Fruit fly (Drosophila melanogaster) whole organism, embryonic: ENCODE data around the gene wdn.

Source experiments
- Abd-B ChIP-seq: fragments of 200-800 bp; sonication (Bioruptor generic); optimal IDR thresholded peaks from 2 replicates; lab custom pipeline; 2018; ENCODE audit warnings: missing biosample characterization, mild to moderate bottlenecking, missing genetic modification characterization, moderate library complexity
- Bteb2 ChIP-seq: fragments of 200-800 bp; sonication (Bioruptor generic); optimal IDR thresholded peaks from 2 replicates; lab custom pipeline; 2016; ENCODE audit warnings: missing biosample characterization, missing genetic modification characterization
- CG10209 ChIP-seq: fragments of 200-800 bp; sonication (Bioruptor generic); optimal IDR thresholded peaks from 3 replicates; lab custom pipeline; 2017; ENCODE audit warnings: missing biosample characterization, mild to moderate bottlenecking, missing genetic modification characterization, missing genetic modification reagents
- CG10462 ChIP-seq: fragments of 200-800 bp; sonication (Bioruptor generic); optimal IDR thresholded peaks from 2 replicates; lab custom pipeline; 2016; ENCODE audit warnings: missing biosample characterization, missing genetic modification characterization
- CG10654 ChIP-seq: fragments of 200-800 bp; sonication (Bioruptor generic); optimal IDR thresholded peaks from 2 replicates; lab custom pipeline; 2016; ENCODE audit warnings: missing biosample characterization, missing genetic modification characterization
- CG12071 ChIP-seq: fragments of 200-800 bp; sonication (Bioruptor generic); optimal IDR thresholded peaks from 3 replicates; lab custom pipeline; 2018; ENCODE audit warnings: missing biosample characterization, mild to moderate bottlenecking, missing genetic modification characterization
- CG12104 ChIP-seq: fragments of 200-800 bp; sonication (Bioruptor generic); optimal IDR thresholded peaks from 3 replicates; lab custom pipeline; 2016; ENCODE audit warnings: missing biosample characterization, missing genetic modification characterization
- CG13775 ChIP-seq: fragments of 200-800 bp; sonication (Bioruptor generic); optimal IDR thresholded peaks from 3 replicates; lab custom pipeline; 2017; ENCODE audit warnings: missing biosample characterization, mild to moderate bottlenecking, missing genetic modification characterization
- CG14860 ChIP-seq: fragments of 200-800 bp; sonication (Bioruptor generic); IDR thresholded peaks from 3 replicates; pipeline ENCODE4 v1.3.6; 2022; ENCODE audit warnings: missing biosample characterization, missing genetic modification characterization; ENCODE audit not compliant: partially characterized antibody
- CG14965 ChIP-seq: fragments of 200-800 bp; sonication (Bioruptor generic); optimal IDR thresholded peaks from 2 replicates; lab custom pipeline; 2016; ENCODE audit warnings: missing biosample characterization, missing genetic modification characterization, borderline replicate concordance
- CG15514 ChIP-seq: fragments of 200-800 bp; sonication (Bioruptor generic); optimal IDR thresholded peaks from 3 replicates; lab custom pipeline; 2017; ENCODE audit warnings: missing biosample characterization, missing genetic modification characterization, mild to moderate bottlenecking, moderate library complexity, missing genetic modification reagents
- CG1792 ChIP-seq: fragments of 200-800 bp; sonication (Bioruptor generic); optimal IDR thresholded peaks from 2 replicates; lab custom pipeline; 2016; ENCODE audit warnings: missing biosample characterization, missing genetic modification characterization
- CG18476 ChIP-seq: fragments of 200-800 bp; sonication (Bioruptor generic); optimal IDR thresholded peaks from 2 replicates; lab custom pipeline; 2016; ENCODE audit warnings: missing biosample characterization, mild to moderate bottlenecking, missing genetic modification characterization
- CG2116 ChIP-seq: fragments of 200-800 bp; sonication (Bioruptor generic); optimal IDR thresholded peaks from 3 replicates; lab custom pipeline; 2018; ENCODE audit warnings: missing biosample characterization, mild to moderate bottlenecking, missing genetic modification characterization
- CG34376 ChIP-seq: fragments of 200-800 bp; sonication (Bioruptor generic); optimal IDR thresholded peaks from 2 replicates; lab custom pipeline; 2018; ENCODE audit warnings: missing biosample characterization, mild to moderate bottlenecking, missing genetic modification characterization
- CG6175 ChIP-seq: fragments of 200-800 bp; sonication (Bioruptor generic); IDR thresholded peaks from 3 replicates; pipeline ENCODE4 v1.3.6; 2022; ENCODE audit warnings: missing biosample characterization, missing genetic modification characterization
- CG6683 ChIP-seq: fragments of 200-800 bp; sonication (Bioruptor generic); optimal IDR thresholded peaks from 2 replicates; lab custom pipeline; 2017; ENCODE audit warnings: missing biosample characterization, mild to moderate bottlenecking, missing genetic modification characterization, missing genetic modification reagents
- CG6765 ChIP-seq: fragments of 200-800 bp; sonication (Bioruptor generic); optimal IDR thresholded peaks from 3 replicates; lab custom pipeline; 2017; ENCODE audit warnings: missing biosample characterization, mild to moderate bottlenecking, missing genetic modification characterization
- CG8281 ChIP-seq: fragments of 200-800 bp; sonication (Bioruptor generic); optimal IDR thresholded peaks from 2 replicates; lab custom pipeline; 2018; ENCODE audit warnings: missing biosample characterization, mild to moderate bottlenecking, missing genetic modification characterization, moderate library complexity
- CG9876 ChIP-seq: fragments of 200-800 bp; sonication (Bioruptor generic); optimal IDR thresholded peaks from 2 replicates; lab custom pipeline; 2016; ENCODE audit warnings: missing biosample characterization, missing genetic modification characterization
- Ets65A ChIP-seq: fragments of 200-800 bp; sonication (Bioruptor generic); peaks from one replicate; lab custom pipeline; 2016; ENCODE audit warnings: missing biosample characterization, missing genetic modification characterization
- Gsc ChIP-seq: fragments of 200-800 bp; sonication (Bioruptor generic); IDR thresholded peaks from 2 replicates; pipeline ENCODE4 v1.3.6; 2022; ENCODE audit warnings: missing biosample characterization, missing genetic modification characterization
- Hr51 ChIP-seq, 2 experiments: fragments of 200-800 bp; sonication (Bioruptor generic); optimal IDR thresholded peaks; 2 replicates in 1 of 2; 3 replicates in 1 of 2; lab custom pipeline; 2016 to 2018; ENCODE audit warnings: missing biosample characterization in 2 of 2, missing genetic modification characterization in 2 of 2, mild to moderate bottlenecking in 1 of 2, moderate library complexity in 1 of 2
- Mad ChIP-seq: fragments of 200-800 bp; sonication (Bioruptor generic); optimal IDR thresholded peaks from 2 replicates; lab custom pipeline; 2016; ENCODE audit warnings: missing biosample characterization, missing genetic modification characterization
- Nf-YC ChIP-seq: fragments of 200-800 bp; optimal IDR thresholded peaks from 3 replicates; lab custom pipeline; 2019; ENCODE audit warnings: missing biosample characterization, mild to moderate bottlenecking, missing genetic modification characterization, moderate library complexity
- Optix ChIP-seq: fragments of 200-800 bp; sonication (Bioruptor generic); IDR thresholded peaks from 3 replicates; pipeline ENCODE4 v1.3.6; 2022; ENCODE audit warnings: missing biosample characterization, missing genetic modification characterization
- Ravus ChIP-seq: fragments of 200-800 bp; sonication (Bioruptor generic); IDR thresholded peaks from 2 replicates; pipeline ENCODE4 v1.3.6; 2022; ENCODE audit warnings: missing biosample characterization, missing genetic modification characterization
- Rx ChIP-seq: fragments of 200-800 bp; sonication (Bioruptor generic); IDR thresholded peaks from 2 replicates; pipeline ENCODE4 v1.3.6; 2022; ENCODE audit warnings: missing biosample characterization, missing genetic modification characterization
- Sin3A ChIP-seq: fragments of >200 bp; optimal IDR thresholded peaks from 2 replicates; lab custom pipeline; 2018
- Sox102F ChIP-seq: fragments of 200-800 bp; sonication (Bioruptor generic); optimal IDR thresholded peaks from 2 replicates; lab custom pipeline; 2018; ENCODE audit warnings: missing biosample characterization, mild to moderate bottlenecking, missing genetic modification characterization, moderate library complexity
- Tbp ChIP-seq: fragments of >200 bp; optimal IDR thresholded peaks from 2 replicates; lab custom pipeline; 2018; ENCODE audit warnings: missing biosample characterization, missing genetic modification characterization
- al ChIP-seq: fragments of 200-800 bp; sonication (Bioruptor generic); IDR thresholded peaks from 2 replicates; pipeline ENCODE4 v1.3.6; 2022; ENCODE audit warnings: missing biosample characterization, missing genetic modification characterization
- ash1 ChIP-seq: fragments of 200-800 bp; sonication (Bioruptor generic); optimal IDR thresholded peaks from 2 replicates; lab custom pipeline; 2018; ENCODE audit warnings: missing biosample characterization, mild to moderate bottlenecking, missing genetic modification characterization
- bigmax ChIP-seq: fragments of 200-800 bp; sonication (Bioruptor generic); optimal IDR thresholded peaks from 2 replicates; lab custom pipeline; 2018; ENCODE audit warnings: missing biosample characterization, mild to moderate bottlenecking, missing genetic modification characterization
- crc ChIP-seq: fragments of 200-800 bp; sonication (Bioruptor generic); optimal IDR thresholded peaks from 2 replicates; lab custom pipeline; 2016; ENCODE audit warnings: missing biosample characterization, missing genetic modification characterization
- croc ChIP-seq: fragments of 200-800 bp; sonication (Bioruptor generic); conservative IDR thresholded peaks from 3 replicates; pipeline ENCODE4 v1.3.6; 2022; ENCODE audit warnings: missing biosample characterization, missing genetic modification characterization
- dimm ChIP-seq: fragments of 200-800 bp; sonication (Bioruptor generic); IDR thresholded peaks from 2 replicates; pipeline ENCODE4 v1.3.6; 2022; ENCODE audit warnings: missing biosample characterization, missing genetic modification characterization
- emc ChIP-seq: fragments of 200-800 bp; sonication (Bioruptor generic); optimal IDR thresholded peaks from 2 replicates; lab custom pipeline; 2016; ENCODE audit warnings: missing biosample characterization, missing genetic modification characterization
- ems ChIP-seq: fragments of 200-800 bp; sonication (Bioruptor generic); optimal IDR thresholded peaks from 3 replicates; lab custom pipeline; 2016; ENCODE audit warnings: missing biosample characterization, missing genetic modification characterization
- her ChIP-seq: fragments of 200-800 bp; sonication (Bioruptor generic); optimal IDR thresholded peaks from 2 replicates; lab custom pipeline; 2016; ENCODE audit warnings: missing biosample characterization, missing genetic modification characterization
- jigr1 ChIP-seq: fragments of 200-800 bp; sonication (Bioruptor generic); IDR thresholded peaks from 3 replicates; pipeline ENCODE4 v1.3.6; 2022; ENCODE audit warnings: missing biosample characterization, missing genetic modification characterization
- lov ChIP-seq, 2 experiments: fragments of 200-800 bp in 1 of 2; fragments of >200 bp in 1 of 2; sonication (Bioruptor generic) in 1 of 2; IDR thresholded peaks in 1 of 2; optimal IDR thresholded peaks in 1 of 2; 2 replicates in 1 of 2; 3 replicates in 1 of 2; pipeline versions ENCODE4 v1.3.6 to Lab custom; 2017 to 2022; ENCODE audit warnings: missing biosample characterization in 1 of 2, missing genetic modification characterization in 1 of 2
- mld ChIP-seq: fragments of 200-800 bp; sonication (Bioruptor generic); IDR thresholded peaks from 3 replicates; pipeline ENCODE4 v1.3.6; 2022; ENCODE audit warnings: missing biosample characterization, missing genetic modification characterization; ENCODE audit not compliant: partially characterized antibody
- nau ChIP-seq: fragments of 200-800 bp; sonication (Bioruptor generic); optimal IDR thresholded peaks from 3 replicates; lab custom pipeline; 2017; ENCODE audit warnings: missing biosample characterization, mild to moderate bottlenecking, missing genetic modification characterization, missing genetic modification reagents
- repo ChIP-seq: fragments of 200-800 bp; sonication (Bioruptor generic); optimal IDR thresholded peaks from 2 replicates; lab custom pipeline; 2016; ENCODE audit warnings: missing biosample characterization, missing genetic modification characterization
- row ChIP-seq: fragments of 200-800 bp; sonication (Bioruptor generic); IDR thresholded peaks from 3 replicates; pipeline ENCODE4 v1.3.6; 2022; ENCODE audit warnings: missing biosample characterization, missing genetic modification characterization
- shn ChIP-seq: fragments of 200-800 bp; sonication (Bioruptor generic); optimal IDR thresholded peaks from 3 replicates; lab custom pipeline; 2016; ENCODE audit warnings: missing biosample characterization, missing genetic modification characterization
- tgo ChIP-seq: fragments of 200-800 bp; sonication (Bioruptor generic); IDR thresholded peaks from 3 replicates; pipeline ENCODE4 v1.3.6; 2022; ENCODE audit warnings: missing biosample characterization, missing genetic modification characterization
- tio ChIP-seq: fragments of 200-800 bp; sonication (Bioruptor generic); optimal IDR thresholded peaks from 2 replicates; lab custom pipeline; 2017; ENCODE audit warnings: missing biosample characterization, missing genetic modification characterization, inconsistent platforms
- ttk ChIP-seq: fragments of 200-800 bp; sonication (Bioruptor generic); IDR thresholded peaks from 2 replicates; pipeline ENCODE4 v2.1.2; 2022; ENCODE audit warnings: missing biosample characterization, missing genetic modification characterization
- wek ChIP-seq: fragments of 200-800 bp; sonication (Bioruptor generic); optimal IDR thresholded peaks from 3 replicates; lab custom pipeline; 2018; ENCODE audit warnings: missing biosample characterization, mild to moderate bottlenecking, missing genetic modification characterization, moderate library complexity

Gene wdn

dm6 chr3R:28810942-28811676 lies at the start of gene wdn (continued):
- TF ChIP-seq CG15514 (GFP tag; lab: Kevin White, UChicago): peak; percentile 92
- no peak for TF ChIP-seq Optix (GFP tag; lab: Robert Waterston, UW)
- no peak for TF ChIP-seq lov (optimal IDR thresholded peaks at IDR 0.05; lab: Kevin White, UChicago)
- no peak for TF ChIP-seq lov (GFP tag; IDR thresholded peaks at IDR 0.05; lab: Robert Waterston, UW)
- no peak for TF ChIP-seq repo (GFP tag; lab: Kevin White, UChicago)
- TF ChIP-seq CG1792 (GFP tag; lab: Kevin White, UChicago): no peak
- TF ChIP-seq ttk (GFP tag; lab: Robert Waterston, UW): no peak
- TF ChIP-seq Gsc (GFP tag; lab: Robert Waterston, UW): no peak
- no peak for TF ChIP-seq Bteb2
- TF ChIP-seq CG8281 (tag; lab: Kevin White, UChicago): no peak
- TF ChIP-seq al (GFP tag; lab: Robert Waterston, UW): no peak
- TF ChIP-seq CG10654 (GFP tag; lab: Kevin White, UChicago): no peak
- TF ChIP-seq Abd-B: no peak
- TF ChIP-seq ash1: no peak
- no peak for TF ChIP-seq Rx (GFP tag; lab: Robert Waterston, UW)
- no peak for TF ChIP-seq CG9876
- no peak for TF ChIP-seq Hr51 (GFP tag; optimal IDR thresholded peaks at IDR 0.05; lab: Kevin White, UChicago)
- no peak for TF ChIP-seq Mad
- no peak for TF ChIP-seq CG10462 (GFP tag; lab: Kevin White, UChicago)
- no peak for TF ChIP-seq tgo (GFP tag; lab: Robert Waterston, UW)
- no peak for TF ChIP-seq CG6765
- no peak for TF ChIP-seq her (GFP tag; lab: Kevin White, UChicago)
- TF ChIP-seq CG10209 (GFP tag; lab: Kevin White, UChicago): no peak
- TF ChIP-seq ems (GFP tag; lab: Kevin White, UChicago): no peak
- no peak for TF ChIP-seq CG12104 (GFP tag; lab: Kevin White, UChicago)
- TF ChIP-seq Tbp (GFP tag; lab: Kevin White, UChicago): no peak
- no peak for TF ChIP-seq CG13775 (GFP tag; lab: Kevin White, UChicago)
- no peak for TF ChIP-seq CG34376 (GFP tag; lab: Kevin White, UChicago)
- TF ChIP-seq CG12071: no peak
- no peak for TF ChIP-seq CG14860 (GFP tag; lab: Robert Waterston, UW)
- TF ChIP-seq dimm (GFP tag; lab: Robert Waterston, UW): no peak
- TF ChIP-seq Nf-YC: no peak
- TF ChIP-seq CG14965 (GFP tag; lab: Kevin White, UChicago): no peak
- TF ChIP-seq CG2116: no peak
- TF ChIP-seq tio: no peak
- no peak for TF ChIP-seq Ravus
- TF ChIP-seq crc: no peak
- no peak for TF ChIP-seq shn (GFP tag; lab: Kevin White, UChicago)
- no peak for TF ChIP-seq Sox102F
- TF ChIP-seq mld (GFP tag; lab: Robert Waterston, UW): no peak
- TF ChIP-seq nau (GFP tag; lab: Kevin White, UChicago): no peak
- TF ChIP-seq CG6683: no peak
- TF ChIP-seq CG6175 (GFP tag; lab: Robert Waterston, UW): no peak
- TF ChIP-seq wek (GFP tag; lab: Kevin White, UChicago): no peak
- TF ChIP-seq jigr1 (GFP tag; lab: Robert Waterston, UW): no peak
- TF ChIP-seq CG18476 (GFP tag; lab: Kevin White, UChicago): no peak
- TF ChIP-seq Sin3A (lab: Kevin White, UChicago): peak; percentile 42
- peak; percentile 91 for TF ChIP-seq bigmax (GFP tag; lab: Kevin White, UChicago)
- TF ChIP-seq emc: no peak
- peak; percentile 74 for TF ChIP-seq row
- TF ChIP-seq croc (GFP tag; lab: Robert Waterston, UW): no peak
- peak; percentile 69 for TF ChIP-seq Ets65A
